Fruit fly (Drosophila melanogaster): ENCODE data around the gene CG17127.
A peak's percentile ranks its signal among the peaks of the same experiment; 100 is the strongest.

CG17127 gene

DNA sequence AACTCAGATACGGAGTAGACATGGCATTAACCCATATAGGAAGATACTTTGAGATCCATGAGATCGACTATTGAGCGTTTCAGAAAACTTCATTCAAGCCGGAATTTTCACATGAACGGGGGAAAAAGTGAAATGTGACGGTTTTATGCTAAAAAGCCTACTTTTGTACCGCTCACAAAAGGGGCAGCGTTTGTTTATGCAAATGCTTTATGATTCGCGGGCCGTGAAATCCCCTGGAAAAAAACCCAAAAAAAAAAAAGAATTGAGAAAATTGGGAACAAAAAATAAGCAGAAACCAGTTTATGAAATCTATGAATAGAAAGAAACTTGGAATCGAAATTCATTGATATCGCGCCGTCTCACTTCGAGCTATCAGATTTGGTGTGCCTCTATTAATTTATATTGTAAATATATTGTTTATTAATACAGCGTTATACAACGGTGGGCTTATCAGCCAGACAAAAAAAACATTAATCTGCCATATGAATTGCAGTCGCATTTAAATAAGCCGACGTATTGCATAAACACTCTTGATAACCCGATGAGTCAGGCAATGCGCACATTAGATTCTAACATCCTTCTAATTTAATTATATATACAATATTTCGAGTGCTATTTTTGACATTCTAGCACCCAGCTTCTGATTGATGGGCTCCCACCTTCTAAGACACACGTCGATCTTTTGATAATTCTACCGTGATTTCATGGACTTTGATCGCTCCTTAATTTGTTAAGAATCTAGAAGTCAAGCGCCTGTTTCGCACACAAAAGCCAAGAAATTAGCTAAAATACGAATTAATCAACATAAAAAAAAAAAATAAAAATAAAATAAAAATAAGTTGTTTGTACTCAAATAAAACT, 20.8 kb upstream of the CG17127 start:
- no peak for TF ChIP-seq Sp1 (GFP tag; optimal IDR thresholded peaks at IDR 0.05)
- TF ChIP-seq dl (GFP tag; optimal IDR thresholded peaks at IDR 0.05; ENCODE audit: insufficient read depth in 1 of 2, partially characterized antibody in 2 of 2) = no peak
- no peak for TF ChIP-seq foxo (GFP tag; optimal IDR thresholded peaks at IDR 0.05)
- no peak for TF ChIP-seq dmrt93B (GFP tag; optimal IDR thresholded peaks at IDR 0.05)
- TF ChIP-seq lola (GFP tag; optimal IDR thresholded peaks at IDR 0.05) = no peak
- TF ChIP-seq Hr78 (GFP tag; optimal IDR thresholded peaks at IDR 0.05) = no peak
- no peak for TF ChIP-seq GATAd (GFP tag; optimal IDR thresholded peaks at IDR 0.05)
- TF ChIP-seq fru (GFP tag; optimal IDR thresholded peaks at IDR 0.05) = no peak
- TF ChIP-seq sv (GFP tag; optimal IDR thresholded peaks at IDR 0.05) = no peak
- no peak for TF ChIP-seq Abd-B (GFP tag; optimal IDR thresholded peaks at IDR 0.05)
- TF ChIP-seq HLH106 (tag; optimal IDR thresholded peaks at IDR 0.05) = no peak
- no peak for TF ChIP-seq tai (GFP tag; optimal IDR thresholded peaks at IDR 0.05)
- no peak for TF ChIP-seq ey (GFP tag; optimal IDR thresholded peaks at IDR 0.05)
- TF ChIP-seq brk (GFP tag; optimal IDR thresholded peaks at IDR 0.05) = no peak
- TF ChIP-seq rgr (GFP tag; optimal IDR thresholded peaks at IDR 0.05) = no peak
- TF ChIP-seq CG32264 (GFP tag; optimal IDR thresholded peaks at IDR 0.05) = no peak

DNA sequence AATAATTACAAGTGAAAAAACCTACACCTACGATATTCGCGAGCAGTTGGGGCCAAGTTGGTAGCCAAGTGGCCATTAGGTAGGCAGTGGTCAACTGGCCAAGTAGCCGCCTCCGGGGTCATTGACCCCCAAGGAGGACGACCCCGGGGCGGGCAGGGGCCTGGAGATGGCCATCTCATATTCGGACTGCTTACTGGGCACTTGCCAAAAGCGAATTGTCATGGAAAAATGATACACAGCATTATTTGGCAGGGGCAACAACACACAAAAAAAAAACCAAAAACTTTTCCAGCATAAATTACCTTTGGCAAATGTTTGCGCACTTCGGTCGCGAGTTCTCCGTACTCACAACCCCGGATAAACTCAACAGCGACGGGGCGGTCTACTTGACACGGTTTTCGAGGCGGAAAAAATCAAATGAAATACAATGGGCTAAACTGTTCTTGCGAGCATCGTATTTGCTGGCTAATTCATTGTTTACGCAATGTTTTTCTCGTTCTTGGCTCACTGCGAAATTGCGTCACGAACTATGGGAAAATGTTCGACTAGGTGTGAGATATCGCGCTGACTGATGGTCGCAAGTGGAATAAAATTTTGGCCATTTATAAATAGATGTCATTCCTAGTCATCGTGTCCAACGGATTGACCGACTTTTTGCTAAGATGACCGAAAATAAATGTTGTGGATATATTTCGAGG, 19.6 kb upstream of the CG17127 start:
- no peak for TF ChIP-seq CG9705 (GFP tag; optimal IDR thresholded peaks at IDR 0.05)
- no peak for TF ChIP-seq h (GFP tag; optimal IDR thresholded peaks at IDR 0.05)
- TF ChIP-seq HLH106 (tag; optimal IDR thresholded peaks at IDR 0.05) = no peak
- TF ChIP-seq Jra (GFP tag; optimal IDR thresholded peaks at IDR 0.05) = no peak
- no peak for TF ChIP-seq OdsH (GFP tag; optimal IDR thresholded peaks at IDR 0.05)
- no peak for TF ChIP-seq Sp1 (GFP tag; optimal IDR thresholded peaks at IDR 0.05)
- no peak for TF ChIP-seq brk (GFP tag; optimal IDR thresholded peaks at IDR 0.05)
- no peak for TF ChIP-seq dmrt93B (GFP tag; optimal IDR thresholded peaks at IDR 0.05)

DNA sequence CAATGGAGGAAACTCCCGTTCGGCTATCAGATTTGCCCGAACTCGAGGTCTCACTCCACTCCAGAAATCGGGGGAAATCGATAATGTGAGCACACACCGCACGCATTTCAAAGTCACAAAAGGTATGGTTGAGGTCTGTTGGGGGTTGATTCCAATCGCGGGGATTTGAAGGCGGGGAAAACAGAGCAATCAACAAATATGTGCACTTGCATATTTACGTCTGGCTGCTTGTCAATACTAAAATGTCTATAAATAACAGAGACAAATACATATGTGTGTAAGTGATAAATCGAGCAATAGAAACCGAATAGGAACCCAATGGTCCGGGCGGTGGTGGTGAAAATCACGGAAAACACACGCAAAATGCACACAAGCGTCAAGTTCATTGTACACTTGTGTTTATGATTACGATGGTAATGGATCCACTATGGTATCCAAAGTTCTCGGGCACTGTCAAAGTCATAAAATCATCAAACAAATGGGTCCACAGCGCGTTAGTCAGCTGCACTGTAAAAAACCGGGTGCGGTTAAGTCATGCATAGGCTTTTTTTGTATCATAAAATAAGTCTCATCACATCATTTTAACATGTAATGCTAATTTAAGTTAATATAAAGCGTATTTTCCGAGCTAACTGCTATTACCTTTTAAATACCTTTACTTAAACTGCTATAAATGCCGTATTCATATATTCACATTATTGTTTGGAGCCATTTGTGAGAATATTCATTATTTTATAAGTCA, 18.6 kb upstream of the CG17127 start:
- peak; percentile 33 for TF ChIP-seq sv (GFP tag; optimal IDR thresholded peaks at IDR 0.05)
- no peak for TF ChIP-seq Hr83 (GFP tag; optimal IDR thresholded peaks at IDR 0.05; ENCODE audit: poor library complexity, severe bottlenecking)
- TF ChIP-seq Rel (GFP tag; optimal IDR thresholded peaks at IDR 0.05) = no peak
- TF ChIP-seq Rel (tag; optimal IDR thresholded peaks at IDR 0.05) = no peak

- no peak for TF ChIP-seq rgr (GFP tag; optimal IDR thresholded peaks at IDR 0.05)
Observed at dm6 chr2L:10752668-10753067, 18.0 kb upstream of the CG17127 start.

DNA sequence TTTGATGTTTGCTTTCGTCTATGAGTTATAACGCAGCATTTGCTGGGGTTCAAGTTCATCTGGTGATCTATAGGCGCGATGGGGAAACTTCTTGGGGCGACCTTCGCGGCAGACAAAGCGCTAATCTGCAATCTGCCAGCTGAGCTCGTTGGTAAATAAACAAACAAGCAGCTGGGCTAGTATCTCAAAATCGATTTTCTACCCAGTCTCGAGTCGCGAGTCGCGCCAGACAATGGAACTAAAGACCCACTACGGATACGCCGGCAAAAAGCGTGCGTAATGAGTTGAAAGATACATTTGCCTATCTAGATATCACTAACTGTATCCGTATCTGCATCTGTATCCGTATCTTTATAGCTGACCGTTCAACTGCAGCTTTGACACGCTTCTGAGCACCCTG, 17.1 kb upstream of the CG17127 start:
- TF ChIP-seq GATAd (GFP tag; optimal IDR thresholded peaks at IDR 0.05) = no peak
- no peak for TF ChIP-seq dsf (GFP tag; optimal IDR thresholded peaks at IDR 0.05; ENCODE audit: borderline replicate concordance)

dm6 chr2L:10754599-10754998, 16.1 kb upstream of the CG17127 start:
- TF ChIP-seq Myc (optimal IDR thresholded peaks at IDR 0.05) (no peak), OdsH (GFP tag; optimal IDR thresholded peaks at IDR 0.05) (no peak), Mio (GFP tag; optimal IDR thresholded peaks at IDR 0.05) (no peak), Hnf4 (GFP tag; optimal IDR thresholded peaks at IDR 0.05) (no peak)
